Fruit fly (Drosophila melanogaster): ENCODE results near the gene ppk10.

ppk10 gene

DNA sequence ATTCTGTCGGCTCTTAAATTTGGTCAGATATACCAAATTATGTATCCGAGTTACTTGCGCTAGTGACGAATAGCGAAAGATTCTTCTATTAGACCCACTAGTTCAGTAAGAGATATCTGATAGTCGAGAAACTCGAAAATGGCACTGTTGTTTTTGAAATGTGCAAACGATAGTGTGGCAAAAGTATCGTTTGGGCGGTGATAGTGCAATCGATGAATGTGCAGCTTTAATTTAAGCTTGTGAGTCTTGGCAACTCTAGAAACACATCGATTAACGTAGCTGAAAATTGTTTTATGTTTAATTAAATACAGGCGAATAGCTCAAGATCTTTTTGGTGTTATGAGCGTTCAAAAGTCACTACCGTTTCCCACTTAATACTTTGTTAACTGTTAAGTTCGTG, 14.9 kb downstream of the ppk10 start, which contains the start of gene STUB1 (continued):
- TF ChIP-seq ac (GFP tag; optimal IDR thresholded peaks at IDR 0.05) (no peak), CG31224 (GFP tag; IDR thresholded peaks at IDR 0.05) (no peak), insv (GFP tag; optimal IDR thresholded peaks at IDR 0.05) (no peak), Taf1 (GFP tag; IDR thresholded peaks at IDR 0.05) (no peak), CG4282 (GFP tag; optimal IDR thresholded peaks at IDR 0.05) (no peak), CG11504 (tag; optimal IDR thresholded peaks at IDR 0.05) (no peak), fru (optimal IDR thresholded peaks at IDR 0.05) (no peak), CG31365 (tag; optimal IDR thresholded peaks at IDR 0.05) (no peak), sqz (GFP tag; optimal IDR thresholded peaks at IDR 0.05) (no peak), Ptx1 (GFP tag; IDR thresholded peaks at IDR 0.05) (no peak), CG12071 (GFP tag; optimal IDR thresholded peaks at IDR 0.05) (no peak), Nf-YB (GFP tag; optimal IDR thresholded peaks at IDR 0.05) (no peak), Hmx (GFP tag; optimal IDR thresholded peaks at IDR 0.05) (no peak), Fer1 (GFP tag; optimal IDR thresholded peaks at IDR 0.05) (peak; percentile 26), CG34224 (GFP tag; IDR thresholded peaks at IDR 0.05; ENCODE audit: partially characterized antibody) (peak; percentile 98), Ssrp (tag; optimal IDR thresholded peaks at IDR 0.05) (no peak), lilli (GFP tag; optimal IDR thresholded peaks at IDR 0.05) (peak; percentile 31), Atf-2 (GFP tag; optimal IDR thresholded peaks at IDR 0.05) (no peak), CG7987 (GFP tag; optimal IDR thresholded peaks at IDR 0.05) (no peak), CG4707 (GFP tag; optimal IDR thresholded peaks at IDR 0.05) (no peak), trh (GFP tag; optimal IDR thresholded peaks at IDR 0.05) (no peak), CG9797 (GFP tag; optimal IDR thresholded peaks at IDR 0.05) (no peak), CG13296 (GFP tag; optimal IDR thresholded peaks at IDR 0.05) (no peak), ranshi (GFP tag; IDR thresholded peaks at IDR 0.05) (no peak), CG6272 (GFP tag; IDR thresholded peaks at IDR 0.05) (peak; percentile 31; the same call in 1 of the 2 replicates), Dip2 (GFP tag; IDR thresholded peaks at IDR 0.05) (no peak), CG3847 (GFP tag; IDR thresholded peaks at IDR 0.05) (peak; percentile 57), hbn (GFP tag; IDR thresholded peaks at IDR 0.05; ENCODE audit: partially characterized antibody) (peak; percentile 97), chn (GFP tag; optimal IDR thresholded peaks at IDR 0.05) (peak; percentile 15), CG32772 (GFP tag; IDR thresholded peaks at IDR 0.05) (no peak), Xrp1 (GFP tag; IDR thresholded peaks at IDR 0.05) (no peak), CG17568 (GFP tag; optimal IDR thresholded peaks at IDR 0.05) (no peak), az2 (GFP tag; optimal IDR thresholded peaks at IDR 0.05) (no peak), BEAF-32 (GFP tag; optimal IDR thresholded peaks at IDR 0.05) (peak; percentile 94), GATAe (GFP tag; conservative IDR thresholded peaks at IDR 0.05) (no peak), CG6813 (GFP tag; optimal IDR thresholded peaks at IDR 0.05) (no peak), TFAM (GFP tag; optimal IDR thresholded peaks at IDR 0.05) (no peak), CG33557 (GFP tag; optimal IDR thresholded peaks at IDR 0.05) (no peak), CG11247 (GFP tag; IDR thresholded peaks at IDR 0.05) (no peak), CG1603 (tag; optimal IDR thresholded peaks at IDR 0.05) (peak; percentile 88), CG3995 (GFP tag; optimal IDR thresholded peaks at IDR 0.05) (peak; percentile 59), gfzf (GFP tag; optimal IDR thresholded peaks at IDR 0.05) (peak; percentile 3), CG31388 (GFP tag; optimal IDR thresholded peaks at IDR 0.05) (no peak), nom (GFP tag; optimal IDR thresholded peaks at IDR 0.05) (no peak), h (optimal IDR thresholded peaks at IDR 0.05) (no peak), E2f2 (GFP tag; IDR thresholded peaks at IDR 0.05) (peak; percentile 87), Dbx (GFP tag; IDR thresholded peaks at IDR 0.05) (no peak; the same call in 2 of the 3 replicates), CG10565 (GFP tag; optimal IDR thresholded peaks at IDR 0.05) (no peak), chif (GFP tag; optimal IDR thresholded peaks at IDR 0.05) (no peak), CG8388 (GFP tag; optimal IDR thresholded peaks at IDR 0.05) (no peak), pho (GFP tag; optimal IDR thresholded peaks at IDR 0.05) (no peak), CG8944 (GFP tag; optimal IDR thresholded peaks at IDR 0.05) (no peak)

All from whole organism, embryonic.